Worm (Caenorhabditis elegans) whole organism, L4 larva: ENCODE results near the gene tba-7.

Experiments used
- D1046.2 ChIP-seq: fragments of 200-800 bp; sonication (Bioruptor generic); IDR thresholded peaks from 2 replicates; pipeline ENCODE4 v1.3.6; 2022; ENCODE audit warnings: missing genetic modification characterization, missing compliant biosample characterization
- F44E2.7 ChIP-seq: fragments of 200-800 bp; sonication (Bioruptor generic); IDR thresholded peaks from 2 replicates; pipeline ENCODE4 v2.1.2; 2022; ENCODE audit warnings: missing genetic modification characterization, missing compliant biosample characterization
- F49E8.2 ChIP-seq: sonication (generic microtip); optimal IDR thresholded peaks from 2 replicates; lab custom pipeline; 2016; ENCODE audit warnings: missing compliant biosample characterization, mild to moderate bottlenecking, missing genetic modification characterization, borderline replicate concordance
- Y48G9A.11 ChIP-seq: fragments of 200-800 bp; sonication (Bioruptor generic); IDR thresholded peaks from 2 replicates; pipeline ENCODE4 v1.3.6; 2022; ENCODE audit warnings: missing genetic modification reagents, missing genetic modification characterization, missing compliant biosample characterization
- Y5F2A.4 ChIP-seq: fragments of 200-800 bp; sonication (Bioruptor generic); optimal IDR thresholded peaks from 2 replicates; lab custom pipeline; 2018; ENCODE audit warnings: mild to moderate bottlenecking, missing genetic modification characterization, missing compliant biosample characterization
- arid-1 ChIP-seq: fragments of 200-800 bp; sonication (Bioruptor generic); conservative IDR thresholded peaks from 2 replicates; pipeline ENCODE4 v1.3.6; 2022; ENCODE audit warnings: missing genetic modification reagents, missing genetic modification characterization, missing compliant biosample characterization
- ceh-28 ChIP-seq: fragments of 150-350 bp; optimal IDR thresholded peaks from 2 replicates; lab custom pipeline; 2014; ENCODE audit warnings: missing biosample characterization, missing genetic modification reagents, missing genetic modification characterization
- ceh-44 ChIP-seq: fragments of 200-800 bp; sonication (Bioruptor generic); IDR thresholded peaks from 2 replicates; pipeline ENCODE4 v1.3.6; 2022; ENCODE audit warnings: missing genetic modification reagents, missing genetic modification characterization, missing compliant biosample characterization
- ces-1 ChIP-seq: fragments of 150-350 bp; sonication (generic microtip); optimal IDR thresholded peaks from 4 replicates; lab custom pipeline; 2014; ENCODE audit warnings: missing biosample characterization, missing genetic modification reagents, missing genetic modification characterization
- daf-16 ChIP-seq, 3 experiments: sonication (generic microtip); optimal IDR thresholded peaks; 2 replicates each; lab custom pipeline; 2016 to 2017; ENCODE audit warnings: missing genetic modification characterization in 3 of 3, missing genetic modification reagents in 3 of 3, mild to moderate bottlenecking in 2 of 3, missing compliant biosample characterization in 2 of 3, missing biosample characterization in 1 of 3, moderate library complexity in 1 of 3
- daf-19 ChIP-seq: fragments of 200-800 bp; sonication (Bioruptor generic); conservative IDR thresholded peaks from 2 replicates; pipeline ENCODE4 v1.3.6; 2022; ENCODE audit warnings: missing genetic modification characterization, missing compliant biosample characterization
- dmd-8 ChIP-seq: fragments of 200-800 bp; sonication (Bioruptor generic); IDR thresholded peaks from 2 replicates; pipeline ENCODE4 v1.3.6; 2022; ENCODE audit warnings: missing genetic modification characterization, missing compliant biosample characterization
- dpl-1 ChIP-seq: fragments of 150-350 bp; optimal IDR thresholded peaks from 2 replicates; lab custom pipeline; 2014; ENCODE audit warnings: missing biosample characterization, missing genetic modification reagents, missing genetic modification characterization
- gei-8 ChIP-seq: fragments of 200-800 bp; sonication (Bioruptor generic); optimal IDR thresholded peaks from 2 replicates; lab custom pipeline; 2018; ENCODE audit warnings: mild to moderate bottlenecking, missing genetic modification characterization, missing compliant biosample characterization
- hmg-1.1 ChIP-seq: fragments of 200-800 bp; sonication (Bioruptor generic); IDR thresholded peaks from 2 replicates; pipeline ENCODE4 v1.3.6; 2022; ENCODE audit warnings: missing genetic modification reagents, missing genetic modification characterization, missing compliant biosample characterization
- jun-1 ChIP-seq: fragments of 150-350 bp; optimal IDR thresholded peaks from 2 replicates; lab custom pipeline; 2014; ENCODE audit warnings: missing biosample characterization, missing genetic modification reagents, missing genetic modification characterization
- lin-38 ChIP-seq: fragments of 200-800 bp; sonication (Bioruptor generic); IDR thresholded peaks from 2 replicates; pipeline ENCODE4 v1.3.6; 2022; ENCODE audit warnings: missing genetic modification reagents, missing genetic modification characterization, missing compliant biosample characterization
- lin-39 ChIP-seq: fragments of 150-350 bp; optimal IDR thresholded peaks from 2 replicates; lab custom pipeline; 2014; ENCODE audit warnings: missing biosample characterization, missing genetic modification reagents, missing genetic modification characterization
- lsy-2 ChIP-seq, 2 experiments: fragments of 150-350 bp in 1 of 2; sonication (generic microtip) in 1 of 2; optimal IDR thresholded peaks; 2 replicates each; lab custom pipeline; 2014 to 2017; ENCODE audit warnings: missing biosample characterization in 2 of 2, missing genetic modification characterization in 2 of 2
- mep-1 ChIP-seq: fragments of 150-350 bp; sonication (generic microtip); optimal IDR thresholded peaks from 3 replicates; lab custom pipeline; 2014; ENCODE audit warnings: missing biosample characterization, missing genetic modification characterization
- mes-2 ChIP-seq: sonication (generic microtip); optimal IDR thresholded peaks from 2 replicates; lab custom pipeline; 2016; ENCODE audit warnings: missing genotype, mild to moderate bottlenecking, missing genetic modification characterization, missing compliant biosample characterization; ENCODE audit not compliant: poor library complexity, severe bottlenecking
- nhr-10 ChIP-seq: fragments of 150-350 bp; optimal IDR thresholded peaks from 2 replicates; lab custom pipeline; 2014; ENCODE audit warnings: missing biosample characterization, missing genetic modification characterization
- nhr-11 ChIP-seq: fragments of 150-350 bp; optimal IDR thresholded peaks from 2 replicates; lab custom pipeline; 2014; ENCODE audit warnings: missing biosample characterization, missing genetic modification characterization
- nhr-41 ChIP-seq: fragments of 200-800 bp; sonication (Bioruptor generic); IDR thresholded peaks from 2 replicates; pipeline ENCODE4 v1.3.6; 2022; ENCODE audit warnings: missing genetic modification reagents, missing genetic modification characterization, missing compliant biosample characterization
- nhr-76 ChIP-seq: fragments of 150-350 bp; optimal IDR thresholded peaks from 2 replicates; lab custom pipeline; 2014; ENCODE audit warnings: missing biosample characterization, missing genetic modification characterization
- pqm-1 ChIP-seq: sonication (generic microtip); optimal IDR thresholded peaks from 2 replicates; lab custom pipeline; 2017; ENCODE audit warnings: missing biosample characterization, missing genetic modification characterization
- saeg-2 ChIP-seq: fragments of 200-800 bp; sonication (Bioruptor generic); IDR thresholded peaks from 2 replicates; pipeline ENCODE4 v1.3.6; 2022; ENCODE audit warnings: missing genetic modification reagents, missing genetic modification characterization, missing compliant biosample characterization
- tra-1 ChIP-seq: fragments of 200-800 bp; sonication (Bioruptor generic); IDR thresholded peaks from 2 replicates; pipeline ENCODE4 v1.3.6; 2022; ENCODE audit warnings: missing genetic modification reagents, missing genetic modification characterization, missing compliant biosample characterization
- unc-130 ChIP-seq: sonication (generic microtip); optimal IDR thresholded peaks from 2 replicates; lab custom pipeline; 2016; ENCODE audit warnings: missing genetic modification reagents, missing genetic modification characterization, missing compliant biosample characterization
- unc-62 ChIP-seq, 3 experiments: fragments of 150-350 bp in 1 of 3; sonication (generic microtip); optimal IDR thresholded peaks in 2 of 3; peaks in 1 of 3; 1 replicate in 1 of 3; 2 replicates in 2 of 3; lab custom pipeline; 2014 to 2017; ENCODE audit warnings: missing biosample characterization in 3 of 3, missing genetic modification characterization in 3 of 3, missing genetic modification reagents in 3 of 3, missing genotype in 1 of 3
- vab-7 ChIP-seq: fragments of 200-800 bp; sonication (Bioruptor generic); IDR thresholded peaks from 2 replicates; pipeline ENCODE4 v1.3.6; 2022; ENCODE audit warnings: missing genetic modification reagents, missing genetic modification characterization, missing compliant biosample characterization
- zag-1 ChIP-seq: fragments of 150-350 bp; optimal IDR thresholded peaks from 2 replicates; lab custom pipeline; 2014; ENCODE audit warnings: missing biosample characterization, missing genetic modification characterization

The tba-7 gene

ce11 chrIII:11346383-11346782 is 25.2 kb downstream of the tba-7 start, which contains the start of gene T28D6.7:
T28D6.7 (minus strand) TSS chrIII:11346483.
- TF ChIP-seq D1046.2 (0 out of 2 replicates have a peak, but pooled peaks have one; percentile 43), ceh-44 (GFP tag; lab: Robert Waterston, UW) (no peak), tra-1 (GFP tag; lab: Robert Waterston, UW) (0 out of 2 replicates have a peak, but pooled peaks have one; percentile 8)

DNA sequence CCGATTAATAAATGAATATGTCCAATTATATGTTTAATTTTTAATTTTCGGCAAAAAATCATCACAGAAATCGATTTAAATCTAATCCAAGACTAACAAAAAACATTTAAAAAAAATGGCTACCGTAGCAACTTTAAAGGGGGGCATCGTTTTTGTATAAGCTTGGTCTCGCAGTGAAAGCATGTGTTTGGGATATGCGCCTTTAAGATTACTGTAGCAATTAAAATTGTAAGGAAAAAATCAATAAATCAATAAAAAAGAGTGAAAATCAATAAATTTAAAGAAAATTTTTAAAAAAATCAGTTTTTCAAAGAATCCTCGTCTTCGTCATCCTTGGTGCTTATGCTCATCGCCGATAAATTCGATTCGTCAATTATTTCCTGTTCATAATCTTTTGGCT is 27.5 kb downstream of the tba-7 start:
- no peak for TF ChIP-seq hmg-1.1
- no peak for TF ChIP-seq arid-1 (GFP tag; lab: Robert Waterston, UW)
- peak in 1 of 2 experiments; percentile 55 for TF ChIP-seq lsy-2 (tag; optimal IDR thresholded peaks at IDR 0.05; lab: Kevin White, UChicago)
- TF ChIP-seq F49E8.2 (tag; lab: Kevin White, UChicago), result peak; percentile 31
- no peak for TF ChIP-seq zag-1 (tag; lab: Kevin White, UChicago)
- no peak for TF ChIP-seq nhr-11 (tag; lab: Kevin White, UChicago)
- TF ChIP-seq lin-38 (GFP tag; lab: Robert Waterston, UW), result peak; percentile 30; the same call in 1 of the 2 replicates
- TF ChIP-seq ceh-28, result peak; percentile 96

ce11 chrIII:11343041-11343440 is 28.5 kb downstream of the tba-7 start, which contains the start of the genes T28D6.6 and pen-2:
T28D6.6 (minus strand) TSS chrIII:11343108.
pen-2 (plus strand) TSS chrIII:11343322.
- TF ChIP-seq gei-8 (GFP tag; lab: Kevin White, UChicago) (no peak), mes-2 (tag; lab: Kevin White, UChicago) (peak; percentile 44), dpl-1 (GFP tag; lab: Kevin White, UChicago) (peak; percentile 54), lsy-2 (tag; optimal IDR thresholded peaks at IDR 0.05; lab: Kevin White, UChicago) (peak in 1 of 2 experiments; percentile 60), nhr-10 (no peak), hmg-1.1 (0 out of 2 replicates have a peak, but pooled peaks have one; percentile 20)

DNA sequence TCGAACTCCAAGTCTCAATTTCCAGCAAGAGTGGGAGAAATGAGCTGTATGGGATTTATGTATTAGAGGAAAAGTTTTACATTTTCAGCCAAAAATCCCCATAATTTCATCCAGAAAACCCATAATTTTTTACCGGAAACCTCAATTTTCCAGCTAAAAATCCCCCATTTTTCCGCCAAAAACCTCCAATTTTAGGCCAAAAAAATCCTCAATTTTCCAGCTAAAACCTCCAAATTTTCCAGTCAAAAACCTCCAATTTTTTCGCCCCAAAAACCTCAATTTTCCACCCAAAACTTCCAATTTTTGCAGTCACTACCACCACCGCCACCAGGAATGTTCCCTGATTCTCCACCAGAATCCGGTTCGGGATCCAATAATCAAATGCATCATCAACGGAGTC is 30.1 kb downstream of the tba-7 start:
- no peak for TF ChIP-seq jun-1 (tag; lab: Kevin White, UChicago)
- TF ChIP-seq unc-62 (GFP tag; optimal IDR thresholded peaks at IDR 0.05 in 1 of 2; lab: Kevin White, UChicago), result peak in 1 of 2 experiments; percentile 95
- TF ChIP-seq unc-62 (tag; optimal IDR thresholded peaks at IDR 0.05; lab: Kevin White, UChicago), result no peak

- TF ChIP-seq Y48G9A.11 (GFP tag; lab: Robert Waterston, UW) (no peak), daf-19 (GFP tag; lab: Robert Waterston, UW) (no peak), mep-1 (tag; lab: Kevin White, UChicago) (no peak), saeg-2 (GFP tag; lab: Robert Waterston, UW) (no peak), lsy-2 (tag; optimal IDR thresholded peaks at IDR 0.05; lab: Kevin White, UChicago) (no peak), F44E2.7 (GFP tag; lab: Robert Waterston, UW) (no peak), daf-16 (GFP tag; optimal IDR thresholded peaks at IDR 0.05; lab: Kevin White, UChicago) (no peak), daf-16 (tag; optimal IDR thresholded peaks at IDR 0.05; lab: Kevin White, UChicago) (no peak), vab-7 (GFP tag; lab: Robert Waterston, UW) (no peak), gei-8 (GFP tag; lab: Kevin White, UChicago) (no peak), nhr-76 (tag; lab: Kevin White, UChicago) (no peak), lin-38 (GFP tag; lab: Robert Waterston, UW) (no peak), hmg-1.1 (no peak), nhr-41 (GFP tag; lab: Robert Waterston, UW) (no peak), unc-130 (GFP tag; lab: Kevin White, UChicago) (no peak), ces-1 (no peak), pqm-1 (no peak), dmd-8 (GFP tag; lab: Robert Waterston, UW) (no peak), Y5F2A.4 (no peak), lin-39 (tag; lab: Kevin White, UChicago) (no peak)
Observed at ce11 chrIII:11337627-11338026, 34.0 kb downstream of the tba-7 start.
